Fruit fly (Drosophila melanogaster) whole organism, embryonic: ENCODE results near the gene CG45066.
A peak's percentile ranks its signal among the peaks of the same experiment; 100 is the strongest.

Source experiments
- Bgb ChIP-seq: fragments of 200-800 bp; sonication (Bioruptor generic); IDR thresholded peaks from 2 replicates; pipeline ENCODE4 v1.3.6; 2022; ENCODE audit warnings: missing biosample characterization, missing genetic modification characterization; ENCODE audit not compliant: partially characterized antibody
- CG10321 ChIP-seq: fragments of 200-800 bp; sonication (Bioruptor generic); IDR thresholded peaks from 2 replicates; pipeline ENCODE4 v1.3.6; 2022; ENCODE audit warnings: missing biosample characterization, missing genetic modification characterization
- CG11398 ChIP-seq: fragments of 200-800 bp; sonication (Bioruptor generic); optimal IDR thresholded peaks from 2 replicates; lab custom pipeline; 2016; ENCODE audit warnings: missing biosample characterization, missing genetic modification characterization
- CG13424 ChIP-seq: fragments of 200-800 bp; sonication (Bioruptor generic); optimal IDR thresholded peaks from 2 replicates; lab custom pipeline; 2019; ENCODE audit warnings: missing biosample characterization, mild to moderate bottlenecking, missing genetic modification characterization, moderate library complexity
- CG13894 ChIP-seq: fragments of 200-800 bp; sonication (Bioruptor generic); optimal IDR thresholded peaks from 3 replicates; lab custom pipeline; 2018; ENCODE audit warnings: missing biosample characterization, mild to moderate bottlenecking, missing genetic modification characterization, moderate library complexity
- CG14014 ChIP-seq: fragments of 200-800 bp; sonication (Bioruptor generic); IDR thresholded peaks from 2 replicates; pipeline ENCODE4 v1.3.6; 2022; ENCODE audit warnings: missing biosample characterization, missing genetic modification characterization
- CG14860 ChIP-seq: fragments of 200-800 bp; sonication (Bioruptor generic); IDR thresholded peaks from 3 replicates; pipeline ENCODE4 v1.3.6; 2022; ENCODE audit warnings: missing biosample characterization, missing genetic modification characterization; ENCODE audit not compliant: partially characterized antibody
- CG16863 ChIP-seq: fragments of 200-800 bp; sonication (Bioruptor generic); optimal IDR thresholded peaks from 3 replicates; lab custom pipeline; 2016; ENCODE audit warnings: missing biosample characterization, missing genetic modification characterization
- CG17361 ChIP-seq: fragments of 200-800 bp; sonication (Bioruptor generic); IDR thresholded peaks from 3 replicates; pipeline ENCODE4 v1.3.6; 2022; ENCODE audit warnings: missing biosample characterization, missing genetic modification characterization
- CG2120 ChIP-seq: fragments of 200-800 bp; sonication (Bioruptor generic); optimal IDR thresholded peaks from 3 replicates; lab custom pipeline; 2016; ENCODE audit warnings: missing biosample characterization, missing genetic modification characterization
- CG31224 ChIP-seq: fragments of 200-800 bp; sonication (Bioruptor generic); IDR thresholded peaks from 2 replicates; pipeline ENCODE4 v1.3.6; 2022; ENCODE audit warnings: missing biosample characterization, missing genetic modification characterization
- CG31441 ChIP-seq: fragments of 200-800 bp; sonication (Bioruptor generic); IDR thresholded peaks from 2 replicates; pipeline ENCODE4 v1.3.6; 2022; ENCODE audit warnings: missing biosample characterization, missing genetic modification characterization
- CG32767 ChIP-seq: fragments of 200-800 bp; sonication (Bioruptor generic); IDR thresholded peaks from 2 replicates; pipeline ENCODE4 v1.3.6; 2022; ENCODE audit warnings: missing biosample characterization, missing genetic modification characterization
- CG42726 ChIP-seq: fragments of 200-800 bp; sonication (Bioruptor generic); IDR thresholded peaks from 2 replicates; pipeline ENCODE4 v1.3.6; 2022; ENCODE audit warnings: missing biosample characterization, missing genetic modification characterization; ENCODE audit not compliant: partially characterized antibody
- CG4328 ChIP-seq: fragments of 200-800 bp; sonication (Bioruptor generic); optimal IDR thresholded peaks from 3 replicates; lab custom pipeline; 2017; ENCODE audit warnings: missing biosample characterization, missing genetic modification reagents, missing genetic modification characterization
- CG4424 ChIP-seq: fragments of 200-800 bp; sonication (Bioruptor generic); optimal IDR thresholded peaks from 3 replicates; lab custom pipeline; 2016; ENCODE audit warnings: missing biosample characterization, missing genetic modification characterization
- CG7839 ChIP-seq: fragments of 200-800 bp; sonication (Bioruptor generic); optimal IDR thresholded peaks from 3 replicates; lab custom pipeline; 2018; ENCODE audit warnings: missing biosample characterization, mild to moderate bottlenecking, missing genetic modification characterization, moderate library complexity
- CG7963 ChIP-seq: fragments of 200-800 bp; sonication (Bioruptor generic); IDR thresholded peaks from 3 replicates; pipeline ENCODE4 v1.3.6; 2022; ENCODE audit warnings: missing biosample characterization, missing genetic modification characterization; ENCODE audit not compliant: partially characterized antibody
- CG8944 ChIP-seq: fragments of 200-800 bp; sonication (Bioruptor generic); optimal IDR thresholded peaks from 3 replicates; lab custom pipeline; 2016; ENCODE audit warnings: missing biosample characterization, missing genetic modification characterization
- CG9215 ChIP-seq: fragments of 200-800 bp; sonication (Bioruptor generic); IDR thresholded peaks from 2 replicates; pipeline ENCODE4 v1.3.6; 2022; ENCODE audit warnings: missing biosample characterization, missing genetic modification characterization
- CTCF ChIP-seq: fragments of 200-800 bp; sonication (Bioruptor generic); optimal IDR thresholded peaks from 2 replicates; lab custom pipeline; 2017; ENCODE audit warnings: missing biosample characterization, mild to moderate bottlenecking, missing genetic modification characterization, moderate library complexity
- Chrac-16 ChIP-seq: fragments of 200-800 bp; sonication (Bioruptor generic); optimal IDR thresholded peaks from 3 replicates; lab custom pipeline; 2016; ENCODE audit warnings: missing biosample characterization, missing genetic modification characterization
- CoRest ChIP-seq: fragments of 200-800 bp; sonication (Bioruptor generic); optimal IDR thresholded peaks from 3 replicates; lab custom pipeline; 2018; ENCODE audit warnings: missing biosample characterization, mild to moderate bottlenecking, missing genetic modification characterization, moderate library complexity
- Drgx ChIP-seq: fragments of 200-800 bp; sonication (Bioruptor generic); IDR thresholded peaks from 2 replicates; pipeline ENCODE4 v1.3.6; 2022; ENCODE audit warnings: missing biosample characterization, missing genetic modification characterization
- Fer3 ChIP-seq: fragments of 200-800 bp; sonication (Bioruptor generic); optimal IDR thresholded peaks from 2 replicates; lab custom pipeline; 2018; ENCODE audit warnings: missing biosample characterization, mild to moderate bottlenecking, missing genetic modification characterization, moderate library complexity
- HLH3B ChIP-seq: fragments of 200-800 bp; sonication (Bioruptor generic); IDR thresholded peaks from 2 replicates; pipeline ENCODE4 v1.3.6; 2022; ENCODE audit warnings: missing biosample characterization, missing genetic modification characterization
- Hmr ChIP-seq: fragments of 200-800 bp; sonication (Bioruptor generic); optimal IDR thresholded peaks from 3 replicates; lab custom pipeline; 2017; ENCODE audit warnings: mild to moderate bottlenecking, missing biosample characterization, missing genetic modification reagents, missing genetic modification characterization
- Lhr ChIP-seq: fragments of 200-800 bp; sonication (Bioruptor generic); optimal IDR thresholded peaks from 3 replicates; lab custom pipeline; 2017; ENCODE audit warnings: mild to moderate bottlenecking, missing biosample characterization, missing genetic modification reagents, missing genetic modification characterization
- Max ChIP-seq: fragments of 200-800 bp; sonication (Bioruptor generic); optimal IDR thresholded peaks from 2 replicates; lab custom pipeline; 2016; ENCODE audit warnings: missing biosample characterization, mild to moderate bottlenecking, missing genetic modification characterization
- NK7.1 ChIP-seq: fragments of 200-800 bp; sonication (Bioruptor generic); optimal IDR thresholded peaks from 3 replicates; lab custom pipeline; 2016; ENCODE audit warnings: missing biosample characterization, missing genetic modification characterization
- Pdp1 ChIP-seq, 2 experiments: fragments of 200-800 bp; sonication (Bioruptor generic); optimal IDR thresholded peaks; 3 replicates each; lab custom pipeline; 2016; ENCODE audit warnings: missing biosample characterization in 2 of 2, missing genetic modification characterization in 2 of 2, mild to moderate bottlenecking in 1 of 2, moderate library complexity in 1 of 2
- Sin3A ChIP-seq: fragments of >200 bp; optimal IDR thresholded peaks from 2 replicates; lab custom pipeline; 2018
- Sox102F ChIP-seq: fragments of 200-800 bp; sonication (Bioruptor generic); optimal IDR thresholded peaks from 2 replicates; lab custom pipeline; 2018; ENCODE audit warnings: missing biosample characterization, mild to moderate bottlenecking, missing genetic modification characterization, moderate library complexity
- Xrp1 ChIP-seq: fragments of 200-800 bp; sonication (Bioruptor generic); IDR thresholded peaks from 2 replicates; pipeline ENCODE4 v1.3.6; 2022; ENCODE audit warnings: missing biosample characterization, missing genetic modification characterization
- aop ChIP-seq: fragments of 200-800 bp; sonication (Bioruptor generic); IDR thresholded peaks from 2 replicates; pipeline ENCODE4 v1.3.6; 2022; ENCODE audit warnings: missing biosample characterization, missing genetic modification characterization
- ara ChIP-seq: fragments of 200-800 bp; sonication (Bioruptor generic); IDR thresholded peaks from 2 replicates; pipeline ENCODE4 v1.3.6; 2022; ENCODE audit warnings: missing biosample characterization, missing genetic modification characterization
- dimm ChIP-seq: fragments of 200-800 bp; sonication (Bioruptor generic); IDR thresholded peaks from 2 replicates; pipeline ENCODE4 v1.3.6; 2022; ENCODE audit warnings: missing biosample characterization, missing genetic modification characterization
- dmrt99B ChIP-seq: fragments of 200-800 bp; sonication (Bioruptor generic); optimal IDR thresholded peaks from 2 replicates; lab custom pipeline; 2018; ENCODE audit warnings: missing biosample characterization, mild to moderate bottlenecking, missing genetic modification characterization, moderate library complexity
- fd96Cb ChIP-seq: fragments of 200-800 bp; sonication (Bioruptor generic); optimal IDR thresholded peaks from 2 replicates; lab custom pipeline; 2018; ENCODE audit warnings: missing biosample characterization, mild to moderate bottlenecking, missing genetic modification characterization, moderate library complexity
- fu2 ChIP-seq: fragments of 200-800 bp; sonication (Bioruptor generic); optimal IDR thresholded peaks from 2 replicates; lab custom pipeline; 2016; ENCODE audit warnings: missing biosample characterization, missing genetic modification characterization
- hbn ChIP-seq: fragments of 200-800 bp; sonication (Bioruptor generic); IDR thresholded peaks from 2 replicates; pipeline ENCODE4 v1.3.6; 2022; ENCODE audit warnings: missing biosample characterization, missing genetic modification characterization; ENCODE audit not compliant: partially characterized antibody
- ind ChIP-seq: fragments of 200-800 bp; sonication (Bioruptor generic); optimal IDR thresholded peaks from 3 replicates; lab custom pipeline; 2016; ENCODE audit warnings: missing biosample characterization, missing genetic modification characterization
- maf-S ChIP-seq: fragments of 200-800 bp; sonication (Bioruptor generic); optimal IDR thresholded peaks from 2 replicates; lab custom pipeline; 2016; ENCODE audit warnings: missing biosample characterization, missing genetic modification characterization
- pho ChIP-seq: fragments of 200-800 bp; sonication (Bioruptor generic); optimal IDR thresholded peaks from 2 replicates; lab custom pipeline; 2016; ENCODE audit warnings: missing biosample characterization, missing genetic modification characterization
- prd ChIP-seq, 3 experiments: fragments of >200 bp in 2 of 3; fragments of 200-800 bp in 1 of 3; sonication (Bioruptor generic) in 1 of 3; optimal IDR thresholded peaks in 2 of 3; IDR thresholded peaks in 1 of 3; 2 replicates in 2 of 3; 3 replicates in 1 of 3; pipeline versions ENCODE4 v1.3.6 to Lab custom; 2017 to 2022; ENCODE audit warnings: missing biosample characterization in 1 of 3, missing genetic modification characterization in 1 of 3
- scrt ChIP-seq: fragments of 200-800 bp; sonication (Bioruptor generic); optimal IDR thresholded peaks from 2 replicates; lab custom pipeline; 2018; ENCODE audit warnings: missing biosample characterization, mild to moderate bottlenecking, missing genetic modification characterization, moderate library complexity
- so ChIP-seq: fragments of 200-800 bp; sonication (Bioruptor generic); IDR thresholded peaks from 3 replicates; pipeline ENCODE4 v1.3.6; 2022; ENCODE audit warnings: missing biosample characterization, missing genetic modification characterization
- unc-4 ChIP-seq: fragments of 200-800 bp; sonication (Bioruptor generic); IDR thresholded peaks from 2 replicates; pipeline ENCODE4 v1.3.6; 2022; ENCODE audit warnings: missing biosample characterization, missing genetic modification characterization; ENCODE audit not compliant: partially characterized antibody
- vfl ChIP-seq: fragments of 200-800 bp; sonication (Bioruptor generic); optimal IDR thresholded peaks from 2 replicates; lab custom pipeline; 2016; ENCODE audit warnings: missing biosample characterization, missing genetic modification characterization

Gene CG45066

DNA sequence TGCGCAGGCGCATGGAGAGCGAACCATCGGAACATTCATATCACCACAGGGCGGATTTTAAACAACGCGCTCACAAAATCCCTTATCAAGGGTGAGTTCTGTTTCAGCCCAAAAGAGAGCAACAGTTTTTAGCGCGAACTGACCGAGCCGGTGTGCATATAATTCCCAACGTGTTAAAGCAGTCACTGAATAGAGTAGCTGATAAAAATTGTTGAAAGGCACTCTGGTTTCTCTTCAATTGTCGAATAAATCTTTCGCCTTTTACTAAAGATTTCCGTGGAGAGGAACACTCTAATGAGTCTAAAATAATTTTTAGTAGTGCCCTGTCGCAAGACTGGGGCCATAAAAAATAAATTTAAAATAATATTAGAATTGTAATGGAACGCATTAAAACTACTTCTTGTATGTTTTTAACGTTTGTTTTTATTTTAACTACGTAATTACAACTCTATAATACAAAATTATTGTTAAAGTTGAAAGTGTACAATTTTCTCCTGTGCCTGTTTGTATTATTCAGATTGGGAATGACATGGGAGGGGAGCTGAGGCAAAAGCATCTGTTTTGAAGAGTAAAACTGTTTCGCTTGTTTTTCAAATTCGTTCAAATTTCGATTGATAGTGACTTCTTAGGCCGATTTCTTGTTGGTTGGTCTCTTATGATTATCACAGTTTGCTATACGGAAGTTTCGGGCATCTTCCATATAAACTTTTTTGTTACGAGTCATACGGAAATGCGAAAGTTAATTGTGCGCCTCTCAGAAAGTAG lies 20.3 kb downstream of the CG45066 start (continued):
- TF ChIP-seq Pdp1 (GFP tag; optimal IDR thresholded peaks at IDR 0.05; lab: Kevin White, UChicago) (peak; percentile 34 to 38), CG14014 (GFP tag; lab: Robert Waterston, UW) (no peak), CG2120 (GFP tag; lab: Kevin White, UChicago) (peak; percentile 54), CG31441 (GFP tag; lab: Robert Waterston, UW) (no peak; the same call in 1 of the 2 replicates), HLH3B (GFP tag; lab: Robert Waterston, UW) (peak; percentile 66; the same call in 1 of the 2 replicates), CG42726 (peak; percentile 69), CTCF (GFP tag; lab: Kevin White, UChicago) (peak; percentile 21), ind (GFP tag; lab: Kevin White, UChicago) (no peak), Sox102F (GFP tag; lab: Kevin White, UChicago) (no peak), CG4328 (GFP tag; lab: Kevin White, UChicago) (peak; percentile 13), NK7.1 (no peak), CG4424 (no peak), CG8944 (GFP tag; lab: Kevin White, UChicago) (peak; percentile 45), CG13424 (tag; lab: Kevin White, UChicago) (peak; percentile 22), unc-4 (GFP tag; lab: Robert Waterston, UW) (0 out of 2 replicates have a peak, but pooled peaks have one; percentile 26), CG14860 (GFP tag; lab: Robert Waterston, UW) (no peak), fu2 (GFP tag; lab: Kevin White, UChicago) (no peak), CG31224 (GFP tag; lab: Robert Waterston, UW) (no peak), dmrt99B (tag; lab: Kevin White, UChicago) (no peak), CG10321 (GFP tag; lab: Robert Waterston, UW) (no peak), Sin3A (lab: Kevin White, UChicago) (no peak), pho (GFP tag; lab: Kevin White, UChicago) (peak; percentile 16), fd96Cb (peak; percentile 27), CG9215 (GFP tag; lab: Robert Waterston, UW) (no peak), ara (peak; percentile 52; the same call in 1 of the 2 replicates), CG11398 (peak; percentile 24), CG17361 (peak; percentile 46; the same call in 1 of the 3 replicates), Lhr (no peak), vfl (no peak), Fer3 (tag; lab: Kevin White, UChicago) (peak; percentile 49), maf-S (GFP tag; lab: Kevin White, UChicago) (peak; percentile 56), Hmr (GFP tag; lab: Kevin White, UChicago) (peak; percentile 43), CG13894 (tag; lab: Kevin White, UChicago) (peak; percentile 88), so (no peak; the same call in 2 of the 3 replicates), Max (GFP tag; lab: Kevin White, UChicago) (peak; percentile 1), CG32767 (GFP tag; lab: Robert Waterston, UW) (no peak), CG7839 (peak; percentile 58), Xrp1 (GFP tag; lab: Robert Waterston, UW) (peak; percentile 58), CG7963 (GFP tag; lab: Robert Waterston, UW) (no peak), dimm (no peak), scrt (GFP tag; lab: Kevin White, UChicago) (peak; percentile 76), aop (no peak), Chrac-16 (GFP tag; lab: Kevin White, UChicago) (no peak), CoRest (peak; percentile 16), Bgb (GFP tag; lab: Robert Waterston, UW) (peak; percentile 63; the same call in 1 of the 2 replicates), hbn (GFP tag; lab: Robert Waterston, UW) (no peak), CG16863 (peak; percentile 40), prd (optimal IDR thresholded peaks at IDR 0.05; lab: Kevin White, UChicago) (no peak), prd (GFP tag; IDR thresholded peaks at IDR 0.05; lab: Robert Waterston, UW) (peak; percentile 57), Drgx (GFP tag; lab: Robert Waterston, UW) (peak; percentile 33; the same call in 1 of the 2 replicates)
